Fruit fly (Drosophila melanogaster) whole organism, embryonic: ENCODE measurements around the gene Golgin84.

Experiments used
- Antp ChIP-seq: fragments of 200-800 bp; sonication (Bioruptor generic); optimal IDR thresholded peaks from 3 replicates; lab custom pipeline; 2016; ENCODE audit warnings: missing biosample characterization, missing genetic modification characterization
- Awh ChIP-seq: fragments of 200-800 bp; sonication (Bioruptor generic); IDR thresholded peaks from 2 replicates; pipeline ENCODE4, ENCODE4 v1.3.6; 2022; ENCODE audit warnings: missing biosample characterization, missing genetic modification characterization
- BEAF-32 ChIP-seq: fragments of 200-800 bp; sonication (Bioruptor generic); optimal IDR thresholded peaks from 3 replicates; lab custom pipeline; 2017; ENCODE audit warnings: missing biosample characterization, missing genetic modification characterization, mild to moderate bottlenecking, moderate library complexity, missing genetic modification reagents
- CG12104 ChIP-seq: fragments of 200-800 bp; sonication (Bioruptor generic); optimal IDR thresholded peaks from 3 replicates; lab custom pipeline; 2016; ENCODE audit warnings: missing biosample characterization, missing genetic modification characterization
- CG13123 ChIP-seq: fragments of 200-800 bp; sonication (Bioruptor generic); optimal IDR thresholded peaks from 2 replicates; lab custom pipeline; 2016; ENCODE audit warnings: missing biosample characterization, missing genetic modification characterization
- CG13287 ChIP-seq: fragments of 200-800 bp; sonication (Bioruptor generic); IDR thresholded peaks from 2 replicates; pipeline ENCODE4 v1.3.6; 2022; ENCODE audit warnings: missing biosample characterization, missing genetic modification characterization; ENCODE audit not compliant: partially characterized antibody
- CG13296 ChIP-seq: fragments of 200-800 bp; sonication (Bioruptor generic); optimal IDR thresholded peaks from 3 replicates; lab custom pipeline; 2018; ENCODE audit warnings: missing biosample characterization, mild to moderate bottlenecking, missing genetic modification characterization
- CG14441 ChIP-seq: fragments of 200-800 bp; sonication (Bioruptor generic); IDR thresholded peaks from 2 replicates; pipeline ENCODE4 v1.3.6; 2022; ENCODE audit warnings: missing biosample characterization, missing genetic modification characterization
- CG1647 ChIP-seq: fragments of 200-800 bp; sonication (Bioruptor generic); optimal IDR thresholded peaks from 3 replicates; lab custom pipeline; 2016; ENCODE audit warnings: missing biosample characterization, missing genetic modification characterization
- CG17361 ChIP-seq: fragments of 200-800 bp; sonication (Bioruptor generic); IDR thresholded peaks from 3 replicates; pipeline ENCODE4 v1.3.6; 2022; ENCODE audit warnings: missing biosample characterization, missing genetic modification characterization
- CG17802 ChIP-seq: fragments of 200-800 bp; sonication (Bioruptor generic); optimal IDR thresholded peaks from 2 replicates; lab custom pipeline; 2018; ENCODE audit warnings: missing biosample characterization, mild to moderate bottlenecking, missing genetic modification characterization, moderate library complexity
- CG2678 ChIP-seq: fragments of 200-800 bp; sonication (Bioruptor generic); optimal IDR thresholded peaks from 3 replicates; lab custom pipeline; 2019; ENCODE audit warnings: missing biosample characterization, mild to moderate bottlenecking, missing genetic modification characterization, moderate library complexity
- CG4404 ChIP-seq: fragments of 200-800 bp; sonication (Bioruptor generic); IDR thresholded peaks from 2 replicates; pipeline ENCODE4 v1.3.6; 2022; ENCODE audit warnings: missing biosample characterization, missing genetic modification characterization
- CG4707 ChIP-seq: fragments of 200-800 bp; sonication (Bioruptor generic); optimal IDR thresholded peaks from 2 replicates; lab custom pipeline; 2018; ENCODE audit warnings: missing biosample characterization, mild to moderate bottlenecking, missing genetic modification characterization, moderate library complexity
- CG6765 ChIP-seq: fragments of 200-800 bp; sonication (Bioruptor generic); optimal IDR thresholded peaks from 3 replicates; lab custom pipeline; 2017; ENCODE audit warnings: missing biosample characterization, mild to moderate bottlenecking, missing genetic modification characterization
- CG6813 ChIP-seq: fragments of 200-800 bp; sonication (Bioruptor generic); optimal IDR thresholded peaks from 2 replicates; lab custom pipeline; 2017; ENCODE audit warnings: missing biosample characterization, missing genetic modification characterization, mild to moderate bottlenecking, moderate library complexity, missing genetic modification reagents
- CG7556 ChIP-seq: fragments of 200-800 bp; sonication (Bioruptor generic); optimal IDR thresholded peaks from 2 replicates; lab custom pipeline; 2017; ENCODE audit warnings: missing biosample characterization, mild to moderate bottlenecking, missing genetic modification characterization
- CG8478 ChIP-seq: fragments of >200 bp; optimal IDR thresholded peaks from 2 replicates; lab custom pipeline; 2018
- CG8924 ChIP-seq: fragments of 200-800 bp; optimal IDR thresholded peaks from 3 replicates; lab custom pipeline; 2019; ENCODE audit warnings: missing biosample characterization, mild to moderate bottlenecking, missing genetic modification characterization, moderate library complexity
- CG9437 ChIP-seq: fragments of 200-800 bp; sonication (Bioruptor generic); optimal IDR thresholded peaks from 2 replicates; lab custom pipeline; 2018; ENCODE audit warnings: missing biosample characterization, mild to moderate bottlenecking, missing genetic modification characterization
- CG9727 ChIP-seq: fragments of 200-800 bp; sonication (Bioruptor generic); optimal IDR thresholded peaks from 3 replicates; lab custom pipeline; 2017; ENCODE audit warnings: missing biosample characterization, mild to moderate bottlenecking, missing genetic modification characterization
- CG9797 ChIP-seq: fragments of 200-800 bp; sonication (Bioruptor generic); optimal IDR thresholded peaks from 3 replicates; lab custom pipeline; 2018; ENCODE audit warnings: missing biosample characterization, mild to moderate bottlenecking, missing genetic modification characterization
- D19B ChIP-seq: fragments of 200-800 bp; sonication (Bioruptor generic); optimal IDR thresholded peaks from 2 replicates; lab custom pipeline; 2017; ENCODE audit warnings: missing biosample characterization, mild to moderate bottlenecking, missing genetic modification characterization
- Dfd ChIP-seq, 2 experiments: fragments of >200 bp; optimal IDR thresholded peaks; 2 replicates each; lab custom pipeline; 2017; ENCODE audit warnings: missing biosample characterization in 2 of 2, missing genetic modification characterization in 2 of 2
- Dp ChIP-seq: fragments of 200-800 bp; sonication (Bioruptor generic); optimal IDR thresholded peaks from 2 replicates; lab custom pipeline; 2018; ENCODE audit warnings: missing biosample characterization, mild to moderate bottlenecking, missing genetic modification characterization, moderate library complexity
- Ets97D ChIP-seq: fragments of 200-800 bp; sonication (Bioruptor generic); optimal IDR thresholded peaks from 3 replicates; lab custom pipeline; 2016; ENCODE audit warnings: missing biosample characterization, missing genetic modification characterization
- Hr3 ChIP-seq: fragments of 200-800 bp; sonication (Bioruptor generic); optimal IDR thresholded peaks from 3 replicates; lab custom pipeline; 2016; ENCODE audit warnings: missing biosample characterization, missing genetic modification characterization
- Jarid2 ChIP-seq: fragments of 200-800 bp; sonication (Bioruptor generic); optimal IDR thresholded peaks from 3 replicates; lab custom pipeline; 2017; ENCODE audit warnings: mild to moderate bottlenecking, missing biosample characterization, missing genetic modification reagents, missing genetic modification characterization
- Kr ChIP-seq: fragments of 200-800 bp; sonication (Bioruptor generic); optimal IDR thresholded peaks from 2 replicates; lab custom pipeline; 2017; ENCODE audit warnings: missing biosample characterization, mild to moderate bottlenecking, missing genetic modification characterization
- MBD-R2 ChIP-seq: fragments of 200-800 bp; sonication (Bioruptor generic); IDR thresholded peaks from 2 replicates; pipeline ENCODE4 v1.3.6; 2022; ENCODE audit warnings: missing biosample characterization, missing genetic modification characterization
- MESR4 ChIP-seq: fragments of 200-800 bp; sonication (Bioruptor generic); optimal IDR thresholded peaks from 2 replicates; lab custom pipeline; 2018; ENCODE audit warnings: missing biosample characterization, mild to moderate bottlenecking, missing genetic modification characterization, moderate library complexity
- Myb ChIP-seq: fragments of 200-800 bp; sonication (Bioruptor generic); optimal IDR thresholded peaks from 2 replicates; lab custom pipeline; 2016; ENCODE audit warnings: missing biosample characterization, missing genetic modification characterization
- NK7.1 ChIP-seq: fragments of 200-800 bp; sonication (Bioruptor generic); optimal IDR thresholded peaks from 3 replicates; lab custom pipeline; 2016; ENCODE audit warnings: missing biosample characterization, missing genetic modification characterization
- Ptx1 ChIP-seq: fragments of 200-800 bp; sonication (Bioruptor generic); IDR thresholded peaks from 2 replicates; pipeline ENCODE4 v1.3.6; 2022; ENCODE audit warnings: missing biosample characterization, missing genetic modification characterization
- Rfx ChIP-seq: fragments of 200-800 bp; sonication (Bioruptor generic); IDR thresholded peaks from 2 replicates; pipeline ENCODE4 v1.3.6; 2022; ENCODE audit warnings: missing biosample characterization, missing genetic modification characterization
- Spps ChIP-seq: fragments of 200-800 bp; sonication (Bioruptor generic); optimal IDR thresholded peaks from 2 replicates; lab custom pipeline; 2018; ENCODE audit warnings: missing biosample characterization, mild to moderate bottlenecking, missing genetic modification characterization
- Xbp1 ChIP-seq: fragments of 200-800 bp; sonication (Bioruptor generic); optimal IDR thresholded peaks from 3 replicates; lab custom pipeline; 2016; ENCODE audit warnings: missing biosample characterization, mild to moderate bottlenecking, missing genetic modification characterization
- btn ChIP-seq: fragments of 200-800 bp; sonication (Bioruptor generic); optimal IDR thresholded peaks from 2 replicates; lab custom pipeline; 2016; ENCODE audit warnings: missing biosample characterization, missing genetic modification characterization
- chm ChIP-seq: fragments of 200-800 bp; sonication (Bioruptor generic); IDR thresholded peaks from 2 replicates; pipeline ENCODE4 v1.3.6; 2022; ENCODE audit warnings: missing biosample characterization, missing genetic modification characterization
- crol ChIP-seq: fragments of 200-800 bp; sonication (Bioruptor generic); IDR thresholded peaks from 2 replicates; pipeline ENCODE4 v1.3.6; 2022; ENCODE audit warnings: missing biosample characterization, missing genetic modification characterization
- dm ChIP-seq: fragments of 200-800 bp; sonication (Bioruptor generic); optimal IDR thresholded peaks from 3 replicates; lab custom pipeline; 2016; ENCODE audit warnings: missing biosample characterization, missing genetic modification characterization
- esg ChIP-seq: fragments of 200-800 bp; sonication (Bioruptor generic); conservative IDR thresholded peaks from 2 replicates; pipeline ENCODE4 v1.3.6; 2022; ENCODE audit warnings: missing biosample characterization, missing genetic modification characterization
- eve ChIP-seq, 2 experiments: fragments of >200 bp; optimal IDR thresholded peaks; 2 replicates each; lab custom pipeline; 2017; ENCODE audit warnings: missing biosample characterization in 2 of 2, missing genetic modification characterization in 2 of 2
- gfzf ChIP-seq: fragments of 200-800 bp; sonication (Bioruptor generic); optimal IDR thresholded peaks from 2 replicates; lab custom pipeline; 2016; ENCODE audit warnings: missing biosample characterization, mild to moderate bottlenecking, missing genetic modification characterization, moderate library complexity
- gt ChIP-seq: fragments of 200-800 bp; sonication (Bioruptor generic); IDR thresholded peaks from 2 replicates; pipeline ENCODE4 v1.3.6; 2022; ENCODE audit warnings: missing biosample characterization, missing genetic modification characterization
- nerfin-1 ChIP-seq: fragments of 200-800 bp; sonication (Bioruptor generic); optimal IDR thresholded peaks from 3 replicates; lab custom pipeline; 2019; ENCODE audit warnings: missing biosample characterization, mild to moderate bottlenecking, missing genetic modification characterization, moderate library complexity
- pzg ChIP-seq: fragments of 200-800 bp; sonication (Bioruptor generic); optimal IDR thresholded peaks from 3 replicates; lab custom pipeline; 2018; ENCODE audit warnings: missing biosample characterization, mild to moderate bottlenecking, missing genetic modification characterization, moderate library complexity
- sima ChIP-seq: fragments of 200-800 bp; sonication (Bioruptor generic); optimal IDR thresholded peaks from 2 replicates; lab custom pipeline; 2016; ENCODE audit warnings: missing biosample characterization, missing genetic modification characterization
- sisA ChIP-seq: fragments of 200-800 bp; sonication (Bioruptor generic); IDR thresholded peaks from 2 replicates; pipeline ENCODE4 v1.3.6; 2022; ENCODE audit warnings: missing biosample characterization, missing genetic modification characterization
- trem ChIP-seq: fragments of 200-800 bp; optimal IDR thresholded peaks from 3 replicates; lab custom pipeline; 2019; ENCODE audit warnings: missing biosample characterization, mild to moderate bottlenecking, missing genetic modification characterization, moderate library complexity
- twi ChIP-seq: fragments of 200-800 bp; optimal IDR thresholded peaks from 2 replicates; lab custom pipeline; 2019; ENCODE audit warnings: missing biosample characterization, mild to moderate bottlenecking, missing genetic modification characterization, moderate library complexity
- zen2 ChIP-seq: fragments of 200-800 bp; sonication (Bioruptor generic); IDR thresholded peaks from 3 replicates; pipeline ENCODE4 v1.3.6; 2022; ENCODE audit warnings: missing biosample characterization, missing genetic modification characterization; ENCODE audit not compliant: partially characterized antibody

Gene Golgin84

DNA sequence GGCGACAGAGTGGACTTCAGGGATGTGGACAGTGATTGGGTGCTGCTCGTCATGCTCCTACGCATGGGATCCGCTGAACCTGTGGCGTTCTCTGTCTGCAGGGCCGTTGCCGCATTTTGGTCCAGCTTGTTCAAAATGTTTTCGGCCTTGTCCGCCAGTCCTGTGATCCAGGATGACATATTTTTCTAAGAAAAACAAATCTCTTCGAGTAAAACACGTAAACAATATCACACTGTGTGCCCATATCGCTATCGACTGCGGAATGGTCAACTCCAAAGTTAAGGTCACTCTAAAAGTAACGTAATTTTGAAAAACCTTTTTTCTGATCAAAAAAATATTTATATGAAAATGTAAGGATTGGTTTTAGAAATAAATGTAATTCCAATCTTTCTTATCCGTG lies at the start of gene Golgin84:
TSS of gene Golgin84 (minus strand) at position 241 of the 400 bp plus-strand sequence.
- TF ChIP-seq pzg (GFP tag; lab: Kevin White, UChicago): peak; percentile 36
- TF ChIP-seq MBD-R2 (GFP tag; lab: Robert Waterston, UW): peak; percentile 47
- peak; percentile 94 for TF ChIP-seq Myb (GFP tag; lab: Kevin White, UChicago)
- no peak for TF ChIP-seq CG1647
- TF ChIP-seq esg (GFP tag; lab: Robert Waterston, UW): no peak
- no peak for TF ChIP-seq Rfx (GFP tag; lab: Robert Waterston, UW)
- no peak for TF ChIP-seq CG8478 (lab: Kevin White, UChicago)
- TF ChIP-seq Hr3 (GFP tag; lab: Kevin White, UChicago): no peak
- peak; percentile 10 for TF ChIP-seq trem (tag; lab: Kevin White, UChicago)
- peak; percentile 16 for TF ChIP-seq Ets97D (GFP tag; lab: Kevin White, UChicago)
- TF ChIP-seq zen2: no peak
- no peak for TF ChIP-seq CG14441 (GFP tag; lab: Robert Waterston, UW)
- TF ChIP-seq CG9797 (GFP tag; lab: Kevin White, UChicago): peak; percentile 62
- no peak for TF ChIP-seq nerfin-1 (tag; lab: Kevin White, UChicago)
- no peak for TF ChIP-seq btn
- TF ChIP-seq CG12104 (GFP tag; lab: Kevin White, UChicago): no peak
- TF ChIP-seq gfzf: peak; percentile 71
- TF ChIP-seq MESR4 (GFP tag; lab: Kevin White, UChicago): peak; percentile 59
- no peak for TF ChIP-seq Kr (GFP tag; lab: Kevin White, UChicago)
- TF ChIP-seq CG4404 (GFP tag; lab: Robert Waterston, UW): no peak
- TF ChIP-seq NK7.1 (GFP tag; lab: Kevin White, UChicago): no peak
- no peak for TF ChIP-seq Ptx1 (GFP tag; lab: Robert Waterston, UW)
- no peak for TF ChIP-seq Jarid2 (GFP tag; lab: Kevin White, UChicago)
- TF ChIP-seq CG4707 (GFP tag; lab: Kevin White, UChicago): no peak
- peak; percentile 89 for TF ChIP-seq CG9437
- TF ChIP-seq Awh (GFP tag; lab: Robert Waterston, UW): no peak
- TF ChIP-seq sima (GFP tag; lab: Kevin White, UChicago): no peak
- TF ChIP-seq CG17361 (GFP tag; lab: Robert Waterston, UW): no peak
- no peak for TF ChIP-seq Antp (GFP tag; lab: Kevin White, UChicago)
- no peak for TF ChIP-seq gt (GFP tag; lab: Robert Waterston, UW)
- peak; percentile 16 for TF ChIP-seq BEAF-32 (GFP tag; lab: Kevin White, UChicago)
- no peak for TF ChIP-seq CG6813 (GFP tag; lab: Kevin White, UChicago)
- no peak for TF ChIP-seq CG6765 (GFP tag; lab: Kevin White, UChicago)
- TF ChIP-seq CG9727 (GFP tag; lab: Kevin White, UChicago): no peak
- TF ChIP-seq chm (GFP tag; lab: Robert Waterston, UW): no peak
- TF ChIP-seq CG2678 (tag; lab: Kevin White, UChicago): no peak
- TF ChIP-seq dm (GFP tag; lab: Kevin White, UChicago): no peak
- TF ChIP-seq eve (GFP tag; optimal IDR thresholded peaks at IDR 0.05; lab: Kevin White, UChicago): no peak
- no peak for TF ChIP-seq D19B (GFP tag; lab: Kevin White, UChicago)
- TF ChIP-seq Dfd (GFP tag; optimal IDR thresholded peaks at IDR 0.05; lab: Kevin White, UChicago): no peak
- TF ChIP-seq twi: no peak
- peak; percentile 16; the same call in 1 of the 2 replicates for TF ChIP-seq CG13287 (GFP tag; lab: Robert Waterston, UW)
- peak; percentile 21 for TF ChIP-seq Dp (GFP tag; lab: Kevin White, UChicago)
- TF ChIP-seq CG8924: no peak
- TF ChIP-seq CG7556: no peak
- no peak for TF ChIP-seq crol
- no peak for TF ChIP-seq Xbp1
- no peak for TF ChIP-seq CG13123
- TF ChIP-seq Spps: no peak
- TF ChIP-seq CG13296: no peak
- TF ChIP-seq CG17802 (tag; lab: Kevin White, UChicago): no peak
- no peak for TF ChIP-seq sisA (GFP tag; lab: Robert Waterston, UW)
